Fruit fly (Drosophila melanogaster): Measurements from ENCODE around the gene drd.

The drd gene

dm6 chrX:15125496-15125895 lies at the start of gene drd:
Gene drd, plus strand, starts transcription at chrX:15125753.
- TF ChIP-seq chinmo (GFP tag; IDR thresholded peaks at IDR 0.05; ENCODE audit: partially characterized antibody) (0 out of 4 replicates have a peak, but pooled peaks have one; percentile 62), onecut (GFP tag; IDR thresholded peaks at IDR 0.05) (no peak), ttk (GFP tag; IDR thresholded peaks at IDR 0.05) (no peak), CG13894 (tag; optimal IDR thresholded peaks at IDR 0.05) (peak; percentile 13), CG8478 (optimal IDR thresholded peaks at IDR 0.05) (no peak), CG14050 (GFP tag; IDR thresholded peaks at IDR 0.05) (peak; percentile 40; the same call in 1 of the 3 replicates), BtbVII (GFP tag; optimal IDR thresholded peaks at IDR 0.05) (no peak), Drgx (GFP tag; IDR thresholded peaks at IDR 0.05) (no peak), Deaf1 (tag; optimal IDR thresholded peaks at IDR 0.05) (peak; percentile 89), CG4820 (GFP tag; optimal IDR thresholded peaks at IDR 0.05) (no peak), CG15269 (tag; optimal IDR thresholded peaks at IDR 0.05) (no peak), sc (optimal IDR thresholded peaks at IDR 0.05) (no peak), sc (GFP tag; optimal IDR thresholded peaks at IDR 0.05) (no peak), dm (GFP tag; optimal IDR thresholded peaks at IDR 0.05) (no peak), ind (GFP tag; optimal IDR thresholded peaks at IDR 0.05) (no peak), fd102C (GFP tag; optimal IDR thresholded peaks at IDR 0.05) (no peak), wdn (GFP tag; IDR thresholded peaks at IDR 0.05) (no peak), CG15011 (GFP tag; optimal IDR thresholded peaks at IDR 0.05) (no peak), br (optimal IDR thresholded peaks at IDR 0.05) (no peak), dmrt11E (tag; optimal IDR thresholded peaks at IDR 0.05) (no peak), ash1 (GFP tag; optimal IDR thresholded peaks at IDR 0.05) (no peak), CG15514 (GFP tag; optimal IDR thresholded peaks at IDR 0.05) (peak; percentile 13), Ets65A (GFP tag) (no peak), CG10462 (GFP tag; optimal IDR thresholded peaks at IDR 0.05) (no peak), sr (GFP tag; IDR thresholded peaks at IDR 0.05) (0 out of 3 replicates have a peak, but pooled peaks have one; percentile 8), CG13624 (GFP tag; optimal IDR thresholded peaks at IDR 0.05) (no peak), CG15696 (tag; optimal IDR thresholded peaks at IDR 0.05) (no peak), CG6791 (GFP tag; IDR thresholded peaks at IDR 0.05; ENCODE audit: partially characterized antibody) (no peak), CG18011 (GFP tag; optimal IDR thresholded peaks at IDR 0.05) (no peak), Eip74EF (GFP tag; optimal IDR thresholded peaks at IDR 0.05) (no peak), CG9437 (GFP tag; optimal IDR thresholded peaks at IDR 0.05) (no peak), D19A (tag; optimal IDR thresholded peaks at IDR 0.05) (no peak), CG31441 (GFP tag; IDR thresholded peaks at IDR 0.05) (no peak), tgo (GFP tag; IDR thresholded peaks at IDR 0.05) (no peak), Med (GFP tag) (peak; percentile 71), CG4404 (GFP tag; IDR thresholded peaks at IDR 0.05) (no peak), Mrtf (GFP tag; IDR thresholded peaks at IDR 0.05) (no peak), CG17385 (GFP tag; optimal IDR thresholded peaks at IDR 0.05) (no peak), Atf-2 (GFP tag; optimal IDR thresholded peaks at IDR 0.05) (no peak), Hr78 (GFP tag; optimal IDR thresholded peaks at IDR 0.05) (no peak), slbo (GFP tag; IDR thresholded peaks at IDR 0.05) (no peak), cg (GFP tag; optimal IDR thresholded peaks at IDR 0.05) (peak; percentile 42), az2 (GFP tag; optimal IDR thresholded peaks at IDR 0.05) (no peak), Ada2b (GFP tag; IDR thresholded peaks at IDR 0.05) (no peak), Usf (GFP tag; optimal IDR thresholded peaks at IDR 0.05) (no peak), HLHmδ (GFP tag; optimal IDR thresholded peaks at IDR 0.05) (no peak), Tbp (GFP tag; optimal IDR thresholded peaks at IDR 0.05) (no peak), unpg (GFP tag; optimal IDR thresholded peaks at IDR 0.05) (no peak), CG11247 (GFP tag; IDR thresholded peaks at IDR 0.05) (no peak), klu (GFP tag; IDR thresholded peaks at IDR 0.05) (no peak), Dek (tag; optimal IDR thresholded peaks at IDR 0.05) (no peak), CG8089 (GFP tag; optimal IDR thresholded peaks at IDR 0.05) (no peak), CG5180 (GFP tag; optimal IDR thresholded peaks at IDR 0.05) (peak; percentile 79)
